Fruit fly (Drosophila melanogaster) whole organism, embryonic: ENCODE measurements around the gene Hpd.
A peak's percentile ranks its signal among the peaks of the same experiment; 100 is the strongest.

ENCODE experiments used
- Adf1 ChIP-seq: fragments of 200-800 bp; sonication (Bioruptor generic); IDR thresholded peaks from 2 replicates; pipeline ENCODE4 v1.3.6; 2022; ENCODE audit warnings: missing biosample characterization, missing genetic modification characterization
- Antp ChIP-seq: fragments of 200-800 bp; sonication (Bioruptor generic); optimal IDR thresholded peaks from 3 replicates; lab custom pipeline; 2016; ENCODE audit warnings: missing biosample characterization, missing genetic modification characterization
- BEAF-32 ChIP-seq: fragments of 200-800 bp; sonication (Bioruptor generic); optimal IDR thresholded peaks from 3 replicates; lab custom pipeline; 2017; ENCODE audit warnings: missing biosample characterization, missing genetic modification characterization, mild to moderate bottlenecking, moderate library complexity, missing genetic modification reagents
- CG10267 ChIP-seq: fragments of 200-800 bp; sonication (Bioruptor generic); optimal IDR thresholded peaks from 2 replicates; lab custom pipeline; 2018; ENCODE audit warnings: missing biosample characterization, mild to moderate bottlenecking, missing genetic modification characterization, moderate library complexity
- CG10959 ChIP-seq: fragments of 200-800 bp; sonication (Bioruptor generic); IDR thresholded peaks from 2 replicates; pipeline ENCODE4 v1.3.6; 2022; ENCODE audit warnings: missing biosample characterization, missing genetic modification characterization
- CG12391 ChIP-seq: fragments of 200-800 bp; sonication (Bioruptor generic); optimal IDR thresholded peaks from 3 replicates; lab custom pipeline; 2018; ENCODE audit warnings: missing biosample characterization, mild to moderate bottlenecking, missing genetic modification characterization, moderate library complexity
- CG12659 ChIP-seq: fragments of 200-800 bp; sonication (Bioruptor generic); optimal IDR thresholded peaks from 3 replicates; lab custom pipeline; 2017; ENCODE audit warnings: mild to moderate bottlenecking, missing biosample characterization, missing genetic modification reagents, missing genetic modification characterization
- CG12769 ChIP-seq: fragments of 200-800 bp; sonication (Bioruptor generic); optimal IDR thresholded peaks from 2 replicates; lab custom pipeline; 2019; ENCODE audit warnings: missing biosample characterization, mild to moderate bottlenecking, missing genetic modification characterization, moderate library complexity
- CG13287 ChIP-seq: fragments of 200-800 bp; sonication (Bioruptor generic); IDR thresholded peaks from 2 replicates; pipeline ENCODE4 v1.3.6; 2022; ENCODE audit warnings: missing biosample characterization, missing genetic modification characterization; ENCODE audit not compliant: partially characterized antibody
- CG14710 ChIP-seq: fragments of 200-800 bp; sonication (Bioruptor generic); optimal IDR thresholded peaks from 3 replicates; lab custom pipeline; 2019; ENCODE audit warnings: missing biosample characterization, mild to moderate bottlenecking, missing genetic modification characterization, moderate library complexity
- CG16813 ChIP-seq: fragments of 200-800 bp; sonication (Bioruptor generic); IDR thresholded peaks from 3 replicates; pipeline ENCODE4 v1.3.6; 2022; ENCODE audit warnings: missing biosample characterization, missing genetic modification characterization; ENCODE audit not compliant: partially characterized antibody
- CG17186 ChIP-seq: fragments of 200-800 bp; sonication (Bioruptor generic); optimal IDR thresholded peaks from 3 replicates; lab custom pipeline; 2017; ENCODE audit warnings: missing biosample characterization, missing genetic modification reagents, missing genetic modification characterization
- CG2116 ChIP-seq: fragments of 200-800 bp; sonication (Bioruptor generic); optimal IDR thresholded peaks from 3 replicates; lab custom pipeline; 2018; ENCODE audit warnings: missing biosample characterization, mild to moderate bottlenecking, missing genetic modification characterization
- CG31365 ChIP-seq: fragments of 200-800 bp; sonication (Bioruptor generic); optimal IDR thresholded peaks from 2 replicates; lab custom pipeline; 2018; ENCODE audit warnings: missing biosample characterization, mild to moderate bottlenecking, missing genetic modification characterization
- CG33213 ChIP-seq: fragments of 200-800 bp; sonication (Bioruptor generic); optimal IDR thresholded peaks from 3 replicates; lab custom pipeline; 2016; ENCODE audit warnings: missing biosample characterization, missing genetic modification characterization
- CG34422 ChIP-seq: fragments of 200-800 bp; sonication (Bioruptor generic); IDR thresholded peaks from 3 replicates; pipeline ENCODE4 v1.3.6; 2022; ENCODE audit warnings: missing biosample characterization, missing genetic modification characterization
- CG4730 ChIP-seq: fragments of 200-800 bp; sonication (Bioruptor generic); IDR thresholded peaks from 2 replicates; pipeline ENCODE4 v1.3.6; 2022; ENCODE audit warnings: missing biosample characterization, missing genetic modification characterization
- CG5953 ChIP-seq: fragments of 200-800 bp; sonication (Bioruptor generic); IDR thresholded peaks from 2 replicates; pipeline ENCODE4 v1.3.6; 2022; ENCODE audit warnings: missing biosample characterization, missing genetic modification characterization
- CG7987 ChIP-seq: fragments of 200-800 bp; sonication (Bioruptor generic); optimal IDR thresholded peaks from 2 replicates; lab custom pipeline; 2018; ENCODE audit warnings: missing biosample characterization, mild to moderate bottlenecking, missing genetic modification characterization, moderate library complexity
- CG8944 ChIP-seq: fragments of 200-800 bp; sonication (Bioruptor generic); optimal IDR thresholded peaks from 3 replicates; lab custom pipeline; 2016; ENCODE audit warnings: missing biosample characterization, missing genetic modification characterization
- CG9797 ChIP-seq: fragments of 200-800 bp; sonication (Bioruptor generic); optimal IDR thresholded peaks from 3 replicates; lab custom pipeline; 2018; ENCODE audit warnings: missing biosample characterization, mild to moderate bottlenecking, missing genetic modification characterization
- CrebB ChIP-seq: fragments of 200-800 bp; sonication (Bioruptor generic); optimal IDR thresholded peaks from 3 replicates; lab custom pipeline; 2018; ENCODE audit warnings: missing biosample characterization, mild to moderate bottlenecking, missing genetic modification characterization
- H15 ChIP-seq: fragments of 200-800 bp; sonication (Bioruptor generic); IDR thresholded peaks from 3 replicates; pipeline ENCODE4 v1.3.6; 2022; ENCODE audit warnings: missing biosample characterization, missing genetic modification characterization
- MBD-R2 ChIP-seq: fragments of 200-800 bp; sonication (Bioruptor generic); IDR thresholded peaks from 2 replicates; pipeline ENCODE4 v1.3.6; 2022; ENCODE audit warnings: missing biosample characterization, missing genetic modification characterization
- MESR4 ChIP-seq: fragments of 200-800 bp; sonication (Bioruptor generic); optimal IDR thresholded peaks from 2 replicates; lab custom pipeline; 2018; ENCODE audit warnings: missing biosample characterization, mild to moderate bottlenecking, missing genetic modification characterization, moderate library complexity
- Nf-YA ChIP-seq: fragments of 200-800 bp; sonication (Bioruptor generic); IDR thresholded peaks from 2 replicates; pipeline ENCODE4 v1.3.6; 2022; ENCODE audit warnings: missing biosample characterization, missing genetic modification characterization
- Nf-YB ChIP-seq: fragments of 200-800 bp; sonication (Bioruptor generic); optimal IDR thresholded peaks from 3 replicates; lab custom pipeline; 2019; ENCODE audit warnings: missing biosample characterization, mild to moderate bottlenecking, missing genetic modification characterization, moderate library complexity
- Pdp1 ChIP-seq, 2 experiments: fragments of 200-800 bp; sonication (Bioruptor generic); optimal IDR thresholded peaks; 3 replicates each; lab custom pipeline; 2016; ENCODE audit warnings: missing biosample characterization in 2 of 2, missing genetic modification characterization in 2 of 2, mild to moderate bottlenecking in 1 of 2, moderate library complexity in 1 of 2
- Sin3A ChIP-seq: fragments of >200 bp; optimal IDR thresholded peaks from 2 replicates; lab custom pipeline; 2018
- Sry-β ChIP-seq: fragments of 200-800 bp; sonication (Bioruptor generic); optimal IDR thresholded peaks from 2 replicates; lab custom pipeline; 2018; ENCODE audit warnings: missing biosample characterization, mild to moderate bottlenecking, missing genetic modification characterization, moderate library complexity
- ac ChIP-seq: fragments of 200-800 bp; sonication (Bioruptor generic); optimal IDR thresholded peaks from 3 replicates; lab custom pipeline; 2017; ENCODE audit warnings: missing biosample characterization, mild to moderate bottlenecking, missing genetic modification characterization
- ase ChIP-seq: fragments of 200-800 bp; sonication (Bioruptor generic); IDR thresholded peaks from 3 replicates; pipeline ENCODE4 v1.3.6; 2022; ENCODE audit warnings: missing biosample characterization, missing genetic modification characterization
- ash1 ChIP-seq: fragments of 200-800 bp; sonication (Bioruptor generic); optimal IDR thresholded peaks from 2 replicates; lab custom pipeline; 2018; ENCODE audit warnings: missing biosample characterization, mild to moderate bottlenecking, missing genetic modification characterization
- bbx ChIP-seq: fragments of 200-800 bp; sonication (Bioruptor generic); IDR thresholded peaks from 2 replicates; pipeline ENCODE4 v1.3.6; 2022; ENCODE audit warnings: missing biosample characterization, missing genetic modification characterization; ENCODE audit not compliant: partially characterized antibody
- chinmo ChIP-seq: fragments of 200-800 bp; sonication (Bioruptor generic); IDR thresholded peaks from 4 replicates; pipeline ENCODE4 v1.3.6; 2022; ENCODE audit warnings: missing biosample characterization, missing genetic modification characterization; ENCODE audit not compliant: partially characterized antibody
- eyg ChIP-seq: fragments of 200-800 bp; sonication (Bioruptor generic); optimal IDR thresholded peaks from 3 replicates; lab custom pipeline; 2016; ENCODE audit warnings: missing biosample characterization, missing genetic modification characterization
- gfzf ChIP-seq: fragments of 200-800 bp; sonication (Bioruptor generic); optimal IDR thresholded peaks from 2 replicates; lab custom pipeline; 2016; ENCODE audit warnings: missing biosample characterization, mild to moderate bottlenecking, missing genetic modification characterization, moderate library complexity
- insv ChIP-seq, 2 experiments: fragments of 200-800 bp; sonication (Bioruptor generic); optimal IDR thresholded peaks; 3 replicates each; lab custom pipeline; 2016 to 2018; ENCODE audit warnings: missing biosample characterization in 2 of 2, missing genetic modification characterization in 2 of 2
- luna ChIP-seq: fragments of 200-800 bp; sonication (Bioruptor generic); optimal IDR thresholded peaks from 2 replicates; lab custom pipeline; 2016; ENCODE audit warnings: missing biosample characterization, missing genetic modification characterization
- pho ChIP-seq: fragments of 200-800 bp; sonication (Bioruptor generic); optimal IDR thresholded peaks from 2 replicates; lab custom pipeline; 2016; ENCODE audit warnings: missing biosample characterization, missing genetic modification characterization
- pzg ChIP-seq: fragments of 200-800 bp; sonication (Bioruptor generic); optimal IDR thresholded peaks from 3 replicates; lab custom pipeline; 2018; ENCODE audit warnings: missing biosample characterization, mild to moderate bottlenecking, missing genetic modification characterization, moderate library complexity
- sd ChIP-seq: fragments of 200-800 bp; sonication (Bioruptor generic); optimal IDR thresholded peaks from 3 replicates; lab custom pipeline; 2018; ENCODE audit warnings: missing biosample characterization, mild to moderate bottlenecking, missing genetic modification characterization, moderate library complexity
- sens ChIP-seq: fragments of 200-800 bp; sonication (Bioruptor generic); peaks from one replicate; lab custom pipeline; 2016; ENCODE audit warnings: missing biosample characterization, missing genetic modification characterization
- shn ChIP-seq: fragments of 200-800 bp; sonication (Bioruptor generic); optimal IDR thresholded peaks from 3 replicates; lab custom pipeline; 2016; ENCODE audit warnings: missing biosample characterization, missing genetic modification characterization
- stwl ChIP-seq: fragments of 200-800 bp; sonication (Bioruptor generic); optimal IDR thresholded peaks from 3 replicates; lab custom pipeline; 2018; ENCODE audit warnings: missing biosample characterization, mild to moderate bottlenecking, missing genetic modification characterization, moderate library complexity
- sug ChIP-seq: fragments of 200-800 bp; optimal IDR thresholded peaks from 2 replicates; lab custom pipeline; 2019; ENCODE audit warnings: missing biosample characterization, mild to moderate bottlenecking, missing genetic modification characterization, moderate library complexity
- tgo ChIP-seq: fragments of 200-800 bp; sonication (Bioruptor generic); IDR thresholded peaks from 3 replicates; pipeline ENCODE4 v1.3.6; 2022; ENCODE audit warnings: missing biosample characterization, missing genetic modification characterization
- trh ChIP-seq: fragments of 200-800 bp; sonication (Bioruptor generic); optimal IDR thresholded peaks from 2 replicates; lab custom pipeline; 2016; ENCODE audit warnings: missing biosample characterization, missing genetic modification characterization
- tup ChIP-seq: fragments of 200-800 bp; sonication (Bioruptor generic); optimal IDR thresholded peaks from 2 replicates; lab custom pipeline; 2016; ENCODE audit warnings: missing biosample characterization, mild to moderate bottlenecking, missing genetic modification characterization, moderate library complexity

Gene Hpd

DNA sequence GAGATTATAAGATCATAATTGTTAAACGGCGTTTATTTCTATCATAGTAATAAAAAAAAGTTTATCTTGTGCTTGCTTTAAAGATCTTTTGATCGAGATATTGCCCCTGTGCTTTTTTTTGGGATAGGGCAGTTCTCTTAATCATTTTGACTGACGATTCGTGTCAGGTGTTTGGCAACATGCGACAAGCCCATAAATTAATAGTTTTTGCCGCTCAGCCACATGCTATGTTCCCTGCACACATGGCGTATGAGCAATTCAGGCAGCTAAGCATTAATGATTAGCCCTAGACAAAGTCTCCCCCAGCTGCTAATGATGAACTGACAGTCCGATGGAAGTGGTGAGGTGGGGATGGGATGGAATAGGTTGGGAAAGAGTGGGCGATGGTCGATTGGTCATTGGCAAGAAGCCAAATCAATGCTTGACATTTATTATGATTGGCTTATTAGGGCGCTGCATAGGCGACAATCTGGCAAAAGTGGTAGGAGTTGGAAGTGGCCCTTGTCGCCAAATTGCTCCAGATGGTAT lies 1.3 kb upstream of the Hpd start (continued):
- TF ChIP-seq insv (GFP tag; optimal IDR thresholded peaks at IDR 0.05; lab: Kevin White, UChicago) (no peak), CG33213 (GFP tag; lab: Kevin White, UChicago) (no peak), Sry-β (no peak), CG13287 (GFP tag; lab: Robert Waterston, UW) (no peak), Antp (GFP tag; lab: Kevin White, UChicago) (no peak), chinmo (peak; percentile 30; the same call in 1 of the 4 replicates), tup (GFP tag; lab: Kevin White, UChicago) (no peak), pho (GFP tag; lab: Kevin White, UChicago) (no peak), CG31365 (no peak), eyg (GFP tag; lab: Kevin White, UChicago) (no peak), CG12769 (tag; lab: Kevin White, UChicago) (peak; percentile 92), ash1 (GFP tag; lab: Kevin White, UChicago) (no peak), CG12391 (tag; lab: Kevin White, UChicago) (no peak), shn (no peak), MBD-R2 (GFP tag; lab: Robert Waterston, UW) (no peak), CG7987 (GFP tag; lab: Kevin White, UChicago) (no peak), Nf-YA (GFP tag; lab: Robert Waterston, UW) (no peak), CG16813 (GFP tag; lab: Robert Waterston, UW) (no peak)
- TF ChIP-seq, all 482 proteins: peak for 15

- TF ChIP-seq ase (no peak), Sin3A (lab: Kevin White, UChicago) (peak; percentile 22), ac (no peak), BEAF-32 (GFP tag; lab: Kevin White, UChicago) (peak; percentile 43), CG9797 (peak; percentile 83), CG2116 (peak; percentile 5), CG13287 (GFP tag; lab: Robert Waterston, UW) (peak; percentile 51; the same call in 1 of the 2 replicates), MESR4 (peak; percentile 39), CG5953 (no peak), H15 (GFP tag; lab: Robert Waterston, UW) (no peak), luna (no peak), CG34422 (GFP tag; lab: Robert Waterston, UW) (peak; percentile 68; the same call in 1 of the 3 replicates), tgo (no peak), MBD-R2 (GFP tag; lab: Robert Waterston, UW) (peak; percentile 86), Antp (GFP tag; lab: Kevin White, UChicago) (no peak), CG10959 (GFP tag; lab: Robert Waterston, UW) (no peak), pzg (GFP tag; lab: Kevin White, UChicago) (peak; percentile 79), sug (tag; lab: Kevin White, UChicago) (peak; percentile 1), CG4730 (no peak), CG14710 (tag; lab: Kevin White, UChicago) (peak; percentile 11), Nf-YB (GFP tag; lab: Kevin White, UChicago) (no peak), sd (tag; lab: Kevin White, UChicago) (peak; percentile 53), sens (GFP tag; lab: Kevin White, UChicago) (peak; percentile 33), bbx (GFP tag; lab: Robert Waterston, UW) (peak; percentile 55), stwl (tag; lab: Kevin White, UChicago) (peak; percentile 68), CrebB (no peak), CG8944 (GFP tag; lab: Kevin White, UChicago) (no peak), gfzf (peak; percentile 88), Adf1 (GFP tag; lab: Robert Waterston, UW) (0 out of 2 replicates have a peak, but pooled peaks have one; percentile 31), CG12659 (GFP tag; lab: Kevin White, UChicago) (peak; percentile 47), CG17186 (GFP tag; lab: Kevin White, UChicago) (peak; percentile 49), CG10267 (peak; percentile 26), Pdp1 (GFP tag; optimal IDR thresholded peaks at IDR 0.05; lab: Kevin White, UChicago) (peak in 1 of 2 experiments; percentile 29), trh (no peak)
Measured at dm6 chr3L:20436069-20436468, 3.6 kb downstream of the Hpd start, which contains the start of the genes mRpL15 and CtIP. Gene mRpL15 (minus strand): TSS chr3L:20436209. Gene CtIP (plus strand): TSS chr3L:20436250.
